Fruit fly (Drosophila melanogaster): ENCODE data around the gene Sam-S.
A peak's percentile ranks its signal among the peaks of the same experiment; 100 is the strongest.

Gene Sam-S

DNA sequence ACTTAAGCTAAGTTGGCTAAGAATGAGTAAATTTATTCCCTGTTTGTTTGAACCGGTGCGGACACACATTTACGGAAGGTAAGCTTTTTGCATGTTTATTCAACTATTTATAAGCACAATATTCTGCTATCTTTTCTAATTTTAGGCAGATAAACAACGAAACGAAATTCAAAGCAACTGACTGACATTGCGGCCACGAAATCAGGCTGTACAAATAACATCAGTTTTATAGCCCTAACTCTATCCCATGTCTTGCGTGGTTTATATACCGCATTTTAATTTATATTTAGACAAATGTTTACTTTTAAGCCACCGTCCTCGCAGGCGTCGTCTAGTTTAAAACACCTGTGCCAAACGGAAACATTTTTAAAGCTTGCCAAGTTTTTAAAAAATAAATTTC, 21.6 kb upstream of the Sam-S start:
- TF ChIP-seq CG8478 (optimal IDR thresholded peaks at IDR 0.05) (no peak), CTCF (optimal IDR thresholded peaks at IDR 0.05) (no peak)

DNA sequence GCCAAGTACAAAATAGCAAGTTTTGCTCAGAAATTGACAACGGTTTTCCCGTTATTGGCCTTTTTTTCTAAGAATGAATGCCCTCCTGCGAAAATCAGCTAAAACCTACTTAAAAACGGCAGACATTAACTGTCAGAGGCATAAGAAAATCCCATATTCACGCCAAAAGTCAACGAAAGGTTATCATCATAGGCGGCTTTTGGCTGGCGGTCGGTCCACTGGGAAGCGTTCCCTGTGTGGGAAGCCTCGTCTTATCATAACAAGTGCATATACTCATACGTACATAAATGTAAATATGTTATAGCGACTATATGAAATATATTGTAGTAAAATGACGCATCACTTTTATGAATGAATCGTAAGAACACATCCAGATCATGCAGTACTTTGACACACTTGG, 21.0 kb upstream of the Sam-S start:
- no peak for TF ChIP-seq CG8478 (optimal IDR thresholded peaks at IDR 0.05)
- no peak for TF ChIP-seq CTCF (optimal IDR thresholded peaks at IDR 0.05)

DNA sequence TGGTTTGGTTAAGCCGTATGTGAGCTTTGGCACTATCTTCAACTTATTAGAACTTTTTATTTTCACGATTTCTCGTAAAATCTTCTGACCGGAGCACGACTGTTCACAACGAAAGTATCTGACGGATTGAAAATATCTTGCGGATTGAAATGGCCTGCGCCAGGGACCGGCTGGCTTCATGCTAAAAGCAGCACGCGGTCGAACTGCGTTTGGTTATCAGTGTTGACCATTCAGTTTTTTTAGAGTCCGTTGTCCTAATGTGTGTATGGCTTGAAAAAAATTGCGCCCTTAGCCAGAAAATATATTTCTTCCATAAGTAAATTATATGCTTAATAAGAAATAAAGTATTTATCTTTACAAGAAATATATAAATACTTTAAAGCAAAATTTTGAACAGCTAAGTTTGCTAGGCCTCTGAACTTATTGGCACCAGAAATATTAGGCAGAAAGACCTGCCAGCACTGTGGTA, 19.4 kb upstream of the Sam-S start, which contains the start of gene net:
net (minus strand) TSS at position 133 of the 469 bp plus-strand sequence.
- no peak for TF ChIP-seq CG8478 (optimal IDR thresholded peaks at IDR 0.05)
- TF ChIP-seq CTCF (optimal IDR thresholded peaks at IDR 0.05) = no peak

DNA sequence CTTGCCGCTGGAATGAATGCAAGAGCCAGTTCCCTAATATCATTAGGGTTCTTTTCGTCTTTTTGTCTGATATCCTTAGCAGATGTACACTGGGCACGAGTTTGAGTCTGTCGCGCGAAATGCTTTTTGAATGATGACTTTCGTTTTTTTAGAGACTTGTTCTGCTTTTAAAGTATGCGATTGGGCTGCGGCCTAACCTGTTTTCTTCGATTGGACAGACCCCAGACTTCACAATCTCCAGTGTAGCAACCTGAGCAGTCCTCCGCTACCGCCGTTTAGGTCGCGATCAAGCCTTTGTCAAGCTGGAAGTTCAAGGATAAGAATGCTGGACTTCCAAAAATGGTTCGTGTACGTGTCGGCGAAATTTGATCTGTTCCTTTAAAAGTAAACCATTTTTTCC, 18.2 kb upstream of the Sam-S start:
- TF ChIP-seq CG8478 (optimal IDR thresholded peaks at IDR 0.05) = no peak
- TF ChIP-seq CTCF (optimal IDR thresholded peaks at IDR 0.05) = no peak

DNA sequence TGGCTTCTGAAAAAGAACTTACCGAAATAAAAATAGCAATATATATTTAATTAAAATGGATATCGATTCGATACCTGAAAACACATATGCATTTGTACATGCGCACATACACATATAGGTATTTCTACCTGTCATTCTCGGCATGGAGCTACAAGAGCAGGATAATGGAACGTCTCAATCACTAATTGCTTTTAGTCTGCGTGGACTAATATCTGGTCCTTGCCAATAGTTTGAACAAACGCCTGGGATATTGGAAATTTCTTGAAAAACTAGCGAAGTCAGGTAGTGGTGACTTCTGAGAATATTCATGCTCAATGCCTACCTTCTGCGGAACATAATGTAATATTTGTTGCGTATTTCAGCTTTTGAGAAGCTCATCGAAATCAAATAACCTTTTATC, 17.5 kb upstream of the Sam-S start:
- TF ChIP-seq CG8478 (optimal IDR thresholded peaks at IDR 0.05) (no peak), CTCF (optimal IDR thresholded peaks at IDR 0.05) (no peak)

DNA sequence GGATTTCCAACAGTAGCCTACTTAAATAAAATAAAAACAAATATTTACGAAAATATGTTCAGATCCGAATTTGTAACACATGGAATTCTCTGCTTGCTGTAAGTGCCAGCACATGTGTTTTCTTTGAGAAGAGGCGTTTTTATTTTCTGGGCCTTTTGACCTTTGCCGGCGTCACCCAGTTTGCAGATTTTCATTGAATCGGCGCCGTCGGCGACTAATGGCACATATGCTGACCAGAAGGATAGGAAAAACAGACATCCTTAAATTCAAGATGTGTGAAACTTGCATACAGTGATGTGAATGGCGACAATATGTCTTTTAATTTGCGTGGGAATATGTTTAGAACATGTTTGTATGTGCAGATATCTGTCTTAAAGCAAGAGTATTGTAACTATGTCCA, 16.6 kb upstream of the Sam-S start:
- TF ChIP-seq CTCF (optimal IDR thresholded peaks at IDR 0.05) (no peak), CG8478 (optimal IDR thresholded peaks at IDR 0.05) (no peak)

DNA sequence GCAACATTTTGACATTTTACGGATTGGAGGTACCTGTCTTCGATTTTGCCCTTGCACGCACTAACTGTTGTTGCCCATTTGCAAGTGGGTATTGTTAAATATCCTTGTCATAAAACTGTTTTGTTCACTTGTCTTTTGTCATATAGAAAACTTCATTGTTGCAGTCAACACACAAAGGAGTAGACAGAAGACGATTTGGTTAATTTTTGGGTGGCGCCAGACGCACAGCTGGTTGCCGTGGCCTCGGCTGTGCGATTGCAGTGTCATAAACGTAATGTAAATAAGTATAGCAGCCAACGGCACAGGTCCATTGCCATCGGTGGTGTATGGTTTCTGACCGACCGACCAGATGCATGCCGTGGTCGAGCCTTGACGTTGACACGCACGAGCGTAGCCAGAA, 15.4 kb upstream of the Sam-S start:
- no peak for TF ChIP-seq CG8478 (optimal IDR thresholded peaks at IDR 0.05)
- no peak for TF ChIP-seq CTCF (optimal IDR thresholded peaks at IDR 0.05)

DNA sequence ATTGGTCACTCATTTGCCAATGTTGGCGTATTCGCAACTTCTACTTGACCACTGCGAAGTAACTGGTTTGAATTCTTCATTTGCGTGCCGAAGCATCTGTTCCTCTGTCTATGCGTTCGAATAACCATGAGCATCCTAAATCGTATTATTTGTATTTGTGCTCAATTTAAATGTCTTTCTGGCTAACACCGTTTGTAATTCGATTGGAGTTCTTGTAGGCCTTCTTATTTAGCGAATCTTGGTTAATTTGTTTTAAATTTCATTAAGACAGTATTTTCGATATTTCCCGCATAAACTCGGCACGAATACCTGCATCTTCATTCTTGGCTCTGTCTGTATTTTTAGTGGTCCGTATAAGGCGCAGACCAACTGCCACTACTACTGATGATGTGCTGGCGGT, 14.9 kb upstream of the Sam-S start:
- TF ChIP-seq CG8478 (optimal IDR thresholded peaks at IDR 0.05) (no peak), CTCF (optimal IDR thresholded peaks at IDR 0.05) (no peak)

DNA sequence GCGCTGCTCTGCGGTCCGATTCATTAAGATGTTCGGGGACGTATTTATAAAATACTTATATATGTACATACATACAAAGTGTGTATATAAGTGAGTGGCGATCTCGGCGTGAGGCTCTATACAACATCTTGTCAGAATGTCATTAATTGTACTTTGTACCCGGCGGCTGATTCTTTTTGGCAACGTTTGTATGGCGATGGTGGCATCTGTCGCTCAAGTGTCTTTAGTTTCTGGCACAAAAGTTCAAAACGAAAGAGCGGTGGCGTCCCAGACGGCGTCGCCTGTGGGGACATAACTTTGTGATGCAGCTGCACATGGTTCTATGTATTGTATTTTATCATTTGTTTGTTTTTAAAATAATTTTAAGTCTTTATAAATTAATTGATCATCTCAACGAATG, 13.7 kb upstream of the Sam-S start:
- TF ChIP-seq CG8478 (optimal IDR thresholded peaks at IDR 0.05) = no peak
- no peak for TF ChIP-seq CTCF (optimal IDR thresholded peaks at IDR 0.05)

DNA sequence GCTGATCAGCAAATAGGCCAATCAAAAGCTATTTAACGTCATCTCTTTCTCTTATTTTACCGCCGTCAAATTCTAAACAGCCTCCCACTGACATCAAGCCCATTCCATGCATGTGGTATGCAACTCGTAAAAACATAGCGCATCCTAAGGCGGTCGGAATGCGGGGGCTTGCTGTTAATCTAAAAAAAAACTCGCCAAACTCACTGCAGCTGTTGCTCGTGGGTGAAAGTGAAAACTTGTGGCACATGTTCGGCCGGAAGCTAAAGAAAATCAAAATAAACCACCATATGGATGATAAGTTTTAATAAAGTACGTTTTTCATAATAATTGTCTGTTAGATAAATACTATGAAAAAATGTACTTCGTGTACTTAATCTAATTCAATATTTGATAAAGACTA, 12.6 kb upstream of the Sam-S start:
- no peak for TF ChIP-seq CG8478 (optimal IDR thresholded peaks at IDR 0.05)
- no peak for TF ChIP-seq CTCF (optimal IDR thresholded peaks at IDR 0.05)

DNA sequence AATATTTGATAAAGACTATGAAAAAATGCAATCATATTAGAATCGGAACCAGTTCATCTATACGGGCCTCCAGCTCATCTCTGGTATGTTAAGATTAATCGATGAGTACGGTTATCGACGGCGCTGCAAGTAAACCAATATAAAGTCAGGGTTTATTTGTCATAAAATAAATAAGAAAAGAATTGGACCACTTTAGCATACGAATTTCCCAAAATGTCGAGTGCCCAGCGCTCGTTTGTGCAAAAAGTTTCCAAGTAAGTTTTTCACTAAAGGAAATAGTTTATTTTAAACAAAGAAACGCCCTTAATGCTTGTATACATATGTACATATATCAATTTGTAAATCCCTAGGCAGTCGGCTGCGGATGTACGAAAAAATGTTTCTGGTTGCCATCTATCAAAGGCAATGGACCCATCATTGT, 12.1 kb upstream of the Sam-S start, which contains the start of gene Zir:
Zir (plus strand) TSS at position 101 of the 421 bp plus-strand sequence.
- TF ChIP-seq CG8478 (optimal IDR thresholded peaks at IDR 0.05) (no peak), CTCF (optimal IDR thresholded peaks at IDR 0.05) (no peak)

DNA sequence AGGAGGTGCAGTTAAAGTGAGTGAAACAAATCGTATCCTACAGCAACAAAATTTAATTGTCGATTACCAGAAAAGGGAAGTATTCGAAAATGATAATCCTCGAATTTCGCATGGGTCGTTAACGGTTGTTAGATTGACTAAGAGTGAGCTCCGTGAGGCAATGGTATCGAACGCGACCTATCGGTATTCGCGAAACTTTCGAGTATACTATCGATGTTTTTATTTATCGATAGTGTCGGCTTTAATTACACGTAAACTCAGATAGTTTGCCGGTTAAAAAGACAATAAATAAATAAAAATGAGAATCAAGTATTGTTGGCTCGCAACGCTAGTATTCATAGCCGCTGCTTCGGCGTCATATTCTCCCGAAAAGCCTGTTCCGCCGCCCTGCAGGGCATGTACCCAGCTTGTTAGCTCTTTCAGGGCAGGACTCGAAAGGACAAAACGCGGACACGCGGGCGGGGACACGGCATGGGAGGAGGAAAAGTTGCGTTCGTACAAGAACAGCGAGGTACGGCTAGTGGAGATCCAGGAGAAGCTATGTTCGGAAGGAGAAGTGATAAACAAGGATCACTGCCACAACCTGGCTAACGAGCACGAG, 4.4 kb upstream of the Sam-S start, which contains the start of gene Creld:
Creld (plus strand) TSS at position 220 of the 601 bp plus-strand sequence.
- TF ChIP-seq CTCF (optimal IDR thresholded peaks at IDR 0.05) = peak; percentile 24 to 38
- no peak for TF ChIP-seq CG8478 (optimal IDR thresholded peaks at IDR 0.05)

DNA sequence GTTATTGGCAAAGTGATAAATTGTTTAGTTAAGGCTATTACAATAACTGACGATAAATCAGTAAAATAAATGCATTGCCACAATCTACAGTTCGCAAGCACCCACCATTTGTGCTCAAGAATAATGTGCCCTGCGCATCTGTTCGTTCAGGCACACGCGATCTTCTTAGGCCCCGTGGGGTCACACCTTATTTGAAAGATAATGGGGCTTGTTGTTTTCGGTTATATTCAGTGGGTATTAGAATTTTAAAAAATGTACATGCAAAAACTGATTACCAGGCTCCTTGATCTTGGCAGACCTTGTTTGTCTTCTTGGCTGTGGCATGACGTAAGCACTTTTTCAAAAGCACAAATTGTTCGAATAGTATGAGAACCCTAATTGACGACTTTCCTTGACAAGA, 329 bp downstream of the Sam-S start:
- TF ChIP-seq CG8478 (optimal IDR thresholded peaks at IDR 0.05) (no peak), CTCF (optimal IDR thresholded peaks at IDR 0.05) (no peak)

DNA sequence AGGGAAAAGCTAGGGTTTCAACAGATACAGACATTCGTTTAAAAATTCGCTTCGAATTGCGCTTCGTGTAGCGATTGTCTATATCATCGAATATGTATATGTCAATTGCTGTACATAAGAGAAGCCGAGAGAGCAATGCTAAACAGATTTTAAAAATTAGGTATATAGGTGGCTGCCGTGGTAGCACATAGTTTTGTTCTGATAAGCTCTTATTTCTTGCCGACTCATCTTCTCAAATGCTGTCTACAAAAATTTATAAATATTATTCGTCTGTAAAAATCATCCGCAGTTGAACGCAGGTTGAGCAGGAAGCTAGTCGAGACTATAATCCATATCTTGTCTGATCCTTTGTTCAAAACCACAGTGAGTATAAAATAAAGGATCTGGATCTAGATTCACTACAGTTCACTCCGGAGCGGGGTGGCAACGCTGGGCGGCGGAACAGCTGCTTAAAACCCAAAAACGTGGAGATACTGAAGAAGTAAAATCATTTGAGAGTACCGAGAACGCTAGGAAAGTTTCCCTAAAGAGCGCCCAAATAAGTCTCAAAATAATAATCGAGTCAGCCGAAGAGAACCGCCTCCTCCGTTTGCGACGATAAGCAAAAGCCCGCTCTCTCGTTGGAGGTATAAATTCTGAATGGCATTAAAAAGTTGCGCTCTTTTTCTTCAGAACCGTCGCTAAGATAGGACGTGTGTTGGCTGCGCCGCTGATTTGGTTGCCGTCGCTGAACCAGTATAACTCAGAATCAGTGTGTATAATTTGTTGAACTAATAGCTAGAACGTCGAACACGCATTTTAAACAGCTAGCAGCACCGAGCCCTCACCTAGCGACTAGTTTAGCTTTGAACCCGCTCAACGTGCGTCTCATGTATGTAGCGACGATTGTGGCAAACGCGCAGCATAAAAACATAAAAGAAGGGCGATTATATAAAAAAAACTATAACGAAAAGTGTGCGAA, 1.1 kb downstream of the Sam-S start:
- TF ChIP-seq CTCF (optimal IDR thresholded peaks at IDR 0.05) = peak in 1 of 2 experiments; percentile 2
- TF ChIP-seq CG8478 (optimal IDR thresholded peaks at IDR 0.05) = no peak

DNA sequence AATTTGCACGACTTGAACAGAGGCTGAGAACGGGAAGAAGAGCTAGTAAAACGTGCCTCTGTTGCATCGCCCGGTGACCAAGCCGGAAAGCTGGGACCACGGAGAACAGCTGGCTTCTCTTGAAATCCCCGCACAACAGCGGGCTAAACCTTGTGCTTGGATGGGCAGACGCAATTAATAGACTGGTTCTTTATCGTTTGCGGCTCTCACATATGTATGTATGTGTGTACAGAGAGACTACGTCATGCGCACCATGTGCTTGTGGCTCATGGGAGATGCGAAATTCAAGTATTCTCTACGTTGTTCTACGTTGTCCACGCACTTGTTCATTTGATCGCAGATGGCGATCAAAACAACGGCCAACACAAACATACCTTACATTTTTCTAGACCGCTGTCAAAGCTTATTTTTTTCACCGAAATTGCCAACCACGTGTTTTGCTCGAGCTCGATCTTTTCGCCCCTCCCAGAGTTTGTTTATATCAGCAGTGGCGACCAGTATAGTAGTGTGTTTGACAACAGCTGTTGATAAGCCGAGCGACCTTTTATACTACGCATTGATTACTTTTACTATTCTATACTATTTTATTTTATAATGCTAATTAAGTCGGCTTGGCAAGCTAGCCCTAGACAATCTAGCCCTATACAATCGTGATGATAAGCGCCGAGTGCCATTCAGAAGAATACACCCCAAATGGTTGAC, 2.5 kb downstream of the Sam-S start:
- no peak for TF ChIP-seq CTCF (optimal IDR thresholded peaks at IDR 0.05)
- no peak for TF ChIP-seq CG8478 (optimal IDR thresholded peaks at IDR 0.05)
